Fruit fly (Drosophila melanogaster) whole organism, embryonic: Measurements from ENCODE around the gene CG7484.

Source experiments
- Adf1 ChIP-seq: fragments of 200-800 bp; sonication (Bioruptor generic); IDR thresholded peaks from 2 replicates; pipeline ENCODE4 v1.3.6; 2022; ENCODE audit warnings: missing biosample characterization, missing genetic modification characterization
- Antp ChIP-seq: fragments of 200-800 bp; sonication (Bioruptor generic); optimal IDR thresholded peaks from 3 replicates; lab custom pipeline; 2016; ENCODE audit warnings: missing biosample characterization, missing genetic modification characterization
- BtbVII ChIP-seq: fragments of 200-800 bp; sonication (Bioruptor generic); optimal IDR thresholded peaks from 3 replicates; lab custom pipeline; 2017; ENCODE audit warnings: missing biosample characterization, mild to moderate bottlenecking, missing genetic modification characterization
- CG10321 ChIP-seq: fragments of 200-800 bp; sonication (Bioruptor generic); IDR thresholded peaks from 2 replicates; pipeline ENCODE4 v1.3.6; 2022; ENCODE audit warnings: missing biosample characterization, missing genetic modification characterization
- CG11695 ChIP-seq: fragments of 200-800 bp; sonication (Bioruptor generic); IDR thresholded peaks from 3 replicates; pipeline ENCODE4 v1.3.6; 2022; ENCODE audit warnings: missing biosample characterization, missing genetic modification characterization
- CG14965 ChIP-seq: fragments of 200-800 bp; sonication (Bioruptor generic); optimal IDR thresholded peaks from 2 replicates; lab custom pipeline; 2016; ENCODE audit warnings: missing biosample characterization, missing genetic modification characterization, borderline replicate concordance
- CG15269 ChIP-seq: fragments of 200-800 bp; sonication (Bioruptor generic); optimal IDR thresholded peaks from 2 replicates; lab custom pipeline; 2018; ENCODE audit warnings: missing biosample characterization, mild to moderate bottlenecking, missing genetic modification characterization, moderate library complexity
- CG16813 ChIP-seq: fragments of 200-800 bp; sonication (Bioruptor generic); IDR thresholded peaks from 3 replicates; pipeline ENCODE4 v1.3.6; 2022; ENCODE audit warnings: missing biosample characterization, missing genetic modification characterization; ENCODE audit not compliant: partially characterized antibody
- CG16863 ChIP-seq: fragments of 200-800 bp; sonication (Bioruptor generic); optimal IDR thresholded peaks from 3 replicates; lab custom pipeline; 2016; ENCODE audit warnings: missing biosample characterization, missing genetic modification characterization
- CG17328 ChIP-seq: fragments of 200-800 bp; sonication (Bioruptor generic); IDR thresholded peaks from 2 replicates; pipeline ENCODE4 v1.3.6; 2022; ENCODE audit warnings: missing biosample characterization, missing genetic modification characterization
- CG17359 ChIP-seq: fragments of 200-800 bp; sonication (Bioruptor generic); optimal IDR thresholded peaks from 3 replicates; lab custom pipeline; 2018; ENCODE audit warnings: missing biosample characterization, mild to moderate bottlenecking, missing genetic modification characterization, moderate library complexity
- CG17829 ChIP-seq: fragments of 200-800 bp; optimal IDR thresholded peaks from 2 replicates; lab custom pipeline; 2019; ENCODE audit warnings: missing biosample characterization, mild to moderate bottlenecking, missing genetic modification characterization, moderate library complexity
- CG18764 ChIP-seq: fragments of 200-800 bp; sonication (Bioruptor generic); optimal IDR thresholded peaks from 3 replicates; lab custom pipeline; 2016; ENCODE audit warnings: missing biosample characterization, missing genetic modification characterization
- CG2120 ChIP-seq: fragments of 200-800 bp; sonication (Bioruptor generic); optimal IDR thresholded peaks from 3 replicates; lab custom pipeline; 2016; ENCODE audit warnings: missing biosample characterization, missing genetic modification characterization
- CG34224 ChIP-seq: fragments of 200-800 bp; sonication (Bioruptor generic); IDR thresholded peaks from 3 replicates; pipeline ENCODE4 v1.3.6; 2022; ENCODE audit warnings: missing biosample characterization, missing genetic modification characterization; ENCODE audit not compliant: partially characterized antibody
- CG3995 ChIP-seq: fragments of 200-800 bp; sonication (Bioruptor generic); optimal IDR thresholded peaks from 3 replicates; lab custom pipeline; 2016; ENCODE audit warnings: missing biosample characterization, missing genetic modification characterization
- CG4854 ChIP-seq: fragments of 200-800 bp; sonication (Bioruptor generic); optimal IDR thresholded peaks from 2 replicates; lab custom pipeline; 2016; ENCODE audit warnings: missing biosample characterization, missing genetic modification characterization, inconsistent platforms
- CG7839 ChIP-seq: fragments of 200-800 bp; sonication (Bioruptor generic); optimal IDR thresholded peaks from 3 replicates; lab custom pipeline; 2018; ENCODE audit warnings: missing biosample characterization, mild to moderate bottlenecking, missing genetic modification characterization, moderate library complexity
- CG9932 ChIP-seq: fragments of 200-800 bp; sonication (Bioruptor generic); IDR thresholded peaks from 2 replicates; pipeline ENCODE4 v1.3.6; 2022; ENCODE audit warnings: missing biosample characterization, missing genetic modification characterization
- CoRest ChIP-seq: fragments of 200-800 bp; sonication (Bioruptor generic); optimal IDR thresholded peaks from 3 replicates; lab custom pipeline; 2018; ENCODE audit warnings: missing biosample characterization, mild to moderate bottlenecking, missing genetic modification characterization, moderate library complexity
- Dll ChIP-seq: fragments of 200-800 bp; sonication (Bioruptor generic); IDR thresholded peaks from 4 replicates; pipeline ENCODE4 v1.3.6; 2022; ENCODE audit warnings: missing biosample characterization, missing genetic modification characterization; ENCODE audit not compliant: partially characterized antibody
- Dp ChIP-seq: fragments of 200-800 bp; sonication (Bioruptor generic); optimal IDR thresholded peaks from 2 replicates; lab custom pipeline; 2018; ENCODE audit warnings: missing biosample characterization, mild to moderate bottlenecking, missing genetic modification characterization, moderate library complexity
- MBD-R2 ChIP-seq: fragments of 200-800 bp; sonication (Bioruptor generic); IDR thresholded peaks from 2 replicates; pipeline ENCODE4 v1.3.6; 2022; ENCODE audit warnings: missing biosample characterization, missing genetic modification characterization
- MESR4 ChIP-seq: fragments of 200-800 bp; sonication (Bioruptor generic); optimal IDR thresholded peaks from 2 replicates; lab custom pipeline; 2018; ENCODE audit warnings: missing biosample characterization, mild to moderate bottlenecking, missing genetic modification characterization, moderate library complexity
- Mad ChIP-seq: fragments of 200-800 bp; sonication (Bioruptor generic); optimal IDR thresholded peaks from 2 replicates; lab custom pipeline; 2016; ENCODE audit warnings: missing biosample characterization, missing genetic modification characterization
- Myb ChIP-seq: fragments of 200-800 bp; sonication (Bioruptor generic); optimal IDR thresholded peaks from 2 replicates; lab custom pipeline; 2016; ENCODE audit warnings: missing biosample characterization, missing genetic modification characterization
- NFAT ChIP-seq: fragments of 200-800 bp; sonication (Bioruptor generic); IDR thresholded peaks from 2 replicates; pipeline ENCODE4 v1.3.6; 2022; ENCODE audit warnings: missing biosample characterization, missing genetic modification characterization
- Oli ChIP-seq: fragments of 200-800 bp; sonication (Bioruptor generic); optimal IDR thresholded peaks from 2 replicates; lab custom pipeline; 2018; ENCODE audit warnings: missing biosample characterization, mild to moderate bottlenecking, missing genetic modification characterization, moderate library complexity
- Sin3A ChIP-seq: fragments of >200 bp; optimal IDR thresholded peaks from 2 replicates; lab custom pipeline; 2018
- Spps ChIP-seq: fragments of 200-800 bp; sonication (Bioruptor generic); optimal IDR thresholded peaks from 2 replicates; lab custom pipeline; 2018; ENCODE audit warnings: missing biosample characterization, mild to moderate bottlenecking, missing genetic modification characterization
- ato ChIP-seq: fragments of 200-800 bp; sonication (Bioruptor generic); IDR thresholded peaks from 2 replicates; pipeline ENCODE4 v1.3.6; 2022; ENCODE audit warnings: missing biosample characterization, missing genetic modification characterization; ENCODE audit not compliant: partially characterized antibody
- br ChIP-seq: fragments of >200 bp; optimal IDR thresholded peaks from 2 replicates; lab custom pipeline; 2017
- chn ChIP-seq: fragments of 200-800 bp; sonication (Bioruptor generic); optimal IDR thresholded peaks from 2 replicates; lab custom pipeline; 2016; ENCODE audit warnings: missing biosample characterization, missing genetic modification characterization
- cwo ChIP-seq: fragments of 200-800 bp; sonication (Bioruptor generic); optimal IDR thresholded peaks from 3 replicates; lab custom pipeline; 2017; ENCODE audit warnings: missing biosample characterization, missing genetic modification characterization, mild to moderate bottlenecking, moderate library complexity, missing genetic modification reagents
- dysf ChIP-seq: fragments of 200-800 bp; sonication (Bioruptor generic); IDR thresholded peaks from 3 replicates; pipeline ENCODE4 v1.3.6; 2022; ENCODE audit warnings: missing biosample characterization, missing genetic modification characterization
- gcm ChIP-seq: fragments of 200-800 bp; sonication (Bioruptor generic); optimal IDR thresholded peaks from 2 replicates; lab custom pipeline; 2019; ENCODE audit warnings: missing biosample characterization, mild to moderate bottlenecking, missing genetic modification characterization, moderate library complexity
- gcm2 ChIP-seq: fragments of 200-800 bp; sonication (Bioruptor generic); optimal IDR thresholded peaks from 2 replicates; lab custom pipeline; 2016; ENCODE audit warnings: missing biosample characterization, missing genetic modification characterization
- gfzf ChIP-seq: fragments of 200-800 bp; sonication (Bioruptor generic); optimal IDR thresholded peaks from 2 replicates; lab custom pipeline; 2016; ENCODE audit warnings: missing biosample characterization, mild to moderate bottlenecking, missing genetic modification characterization, moderate library complexity
- gsb ChIP-seq: fragments of 200-800 bp; sonication (Bioruptor generic); IDR thresholded peaks from 2 replicates; pipeline ENCODE4 v1.3.6; 2022; ENCODE audit warnings: missing biosample characterization, missing genetic modification characterization
- insv ChIP-seq, 2 experiments: fragments of 200-800 bp; sonication (Bioruptor generic); optimal IDR thresholded peaks; 3 replicates each; lab custom pipeline; 2016 to 2018; ENCODE audit warnings: missing biosample characterization in 2 of 2, missing genetic modification characterization in 2 of 2
- inv ChIP-seq: fragments of 200-800 bp; sonication (Bioruptor generic); IDR thresholded peaks from 2 replicates; pipeline ENCODE4 v1.3.6; 2022; ENCODE audit warnings: missing biosample characterization, missing genetic modification characterization; ENCODE audit not compliant: partially characterized antibody
- jing ChIP-seq: fragments of 200-800 bp; sonication (Bioruptor generic); optimal IDR thresholded peaks from 2 replicates; lab custom pipeline; 2018; ENCODE audit warnings: missing biosample characterization, mild to moderate bottlenecking, missing genetic modification characterization
- lbe ChIP-seq: fragments of 200-800 bp; sonication (Bioruptor generic); optimal IDR thresholded peaks from 2 replicates; lab custom pipeline; 2016; ENCODE audit warnings: missing biosample characterization, mild to moderate bottlenecking, missing genetic modification characterization
- lola ChIP-seq, 3 experiments: fragments of >200 bp in 2 of 3; fragments of 200-800 bp in 1 of 3; sonication (Bioruptor generic) in 1 of 3; optimal IDR thresholded peaks; 2 replicates each; lab custom pipeline; 2017 to 2019; ENCODE audit warnings: missing biosample characterization in 3 of 3, missing genetic modification characterization in 3 of 3, mild to moderate bottlenecking in 1 of 3, moderate library complexity in 1 of 3
- mirr ChIP-seq: fragments of 200-800 bp; sonication (Bioruptor generic); optimal IDR thresholded peaks from 3 replicates; lab custom pipeline; 2018; ENCODE audit warnings: missing biosample characterization, mild to moderate bottlenecking, missing genetic modification characterization
- nmo ChIP-seq: fragments of 200-800 bp; sonication (Bioruptor generic); optimal IDR thresholded peaks from 2 replicates; lab custom pipeline; 2018; ENCODE audit warnings: missing biosample characterization, mild to moderate bottlenecking, missing genetic modification characterization, moderate library complexity
- oc ChIP-seq: fragments of 200-800 bp; sonication (Bioruptor generic); optimal IDR thresholded peaks from 2 replicates; lab custom pipeline; 2018; ENCODE audit warnings: missing biosample characterization, mild to moderate bottlenecking, missing genetic modification characterization, moderate library complexity
- peb ChIP-seq: fragments of 200-800 bp; sonication (Bioruptor generic); IDR thresholded peaks from 2 replicates; pipeline ENCODE4 v1.3.6; 2022; ENCODE audit warnings: missing biosample characterization, missing genetic modification characterization
- sim ChIP-seq: fragments of 200-800 bp; sonication (Bioruptor generic); IDR thresholded peaks from 2 replicates; pipeline ENCODE4 v1.3.6; 2022; ENCODE audit warnings: missing biosample characterization, missing genetic modification characterization
- wek ChIP-seq: fragments of 200-800 bp; sonication (Bioruptor generic); optimal IDR thresholded peaks from 3 replicates; lab custom pipeline; 2018; ENCODE audit warnings: missing biosample characterization, mild to moderate bottlenecking, missing genetic modification characterization, moderate library complexity
- yki ChIP-seq: fragments of >200 bp; optimal IDR thresholded peaks from 3 replicates; lab custom pipeline; 2018
- z ChIP-seq: fragments of 200-800 bp; sonication (Bioruptor generic); IDR thresholded peaks from 3 replicates; pipeline ENCODE4 v1.3.6; 2022; ENCODE audit warnings: missing biosample characterization, missing genetic modification characterization

The CG7484 gene

DNA sequence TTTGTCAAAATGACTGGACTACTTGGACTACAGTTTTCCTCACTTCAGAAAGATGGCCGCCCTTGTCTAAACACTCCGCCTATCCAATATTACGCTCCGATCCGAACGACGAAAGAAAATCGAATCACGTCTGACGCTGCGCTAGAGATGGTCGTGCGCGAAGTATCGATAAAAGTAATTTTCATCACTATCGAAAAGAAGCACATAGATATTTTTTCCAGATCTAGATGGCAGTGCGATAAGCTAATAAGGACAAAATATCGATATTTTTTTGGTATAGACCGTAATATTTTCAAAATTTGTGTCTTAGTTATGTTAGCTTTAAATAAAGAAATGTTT is 9.5 kb upstream of the CG7484 start, which contains the start of gene Pep (continued):
- no peak for TF ChIP-seq CG7839 (tag; lab: Kevin White, UChicago)
- no peak for TF ChIP-seq sim (GFP tag; lab: Robert Waterston, UW)
- TF ChIP-seq wek = peak; percentile 71
- peak; percentile 56 for TF ChIP-seq CG2120 (GFP tag; lab: Kevin White, UChicago)
- no peak for TF ChIP-seq CG10321 (GFP tag; lab: Robert Waterston, UW)
- TF ChIP-seq dysf = no peak
- no peak for TF ChIP-seq z (GFP tag; lab: Robert Waterston, UW)
- TF ChIP-seq Spps (tag; lab: Kevin White, UChicago) = no peak
- peak; percentile 99 for TF ChIP-seq CG34224 (GFP tag; lab: Robert Waterston, UW)
- peak; percentile 99 for TF ChIP-seq inv (GFP tag; lab: Robert Waterston, UW)
- TF ChIP-seq CG17829 (tag; lab: Kevin White, UChicago) = peak; percentile 63
- TF ChIP-seq CG17328 = 0 out of 2 replicates have a peak, but pooled peaks have one; percentile 39
- TF ChIP-seq gfzf (GFP tag; lab: Kevin White, UChicago) = peak; percentile 46
- TF ChIP-seq oc = peak; percentile 49
- TF ChIP-seq NFAT (GFP tag; lab: Robert Waterston, UW) = no peak
- no peak for TF ChIP-seq peb (GFP tag; lab: Robert Waterston, UW)
- TF ChIP-seq gcm2 (GFP tag; lab: Kevin White, UChicago) = peak; percentile 27
- no peak for TF ChIP-seq CG14965 (GFP tag; lab: Kevin White, UChicago)
- peak; percentile 93 for TF ChIP-seq MESR4
- no peak for TF ChIP-seq br (lab: Kevin White, UChicago)
- no peak for TF ChIP-seq Oli
- TF ChIP-seq CG11695 = 0 out of 3 replicates have a peak, but pooled peaks have one; percentile 4
- peak; percentile 81 for TF ChIP-seq Myb (GFP tag; lab: Kevin White, UChicago)
- TF ChIP-seq gcm (GFP tag; lab: Kevin White, UChicago) = peak; percentile 10
- no peak for TF ChIP-seq CG4854 (GFP tag; lab: Kevin White, UChicago)
- no peak; the same call in 1 of the 2 replicates for TF ChIP-seq CG9932 (GFP tag; lab: Robert Waterston, UW)
- peak in 1 of 2 experiments; percentile 31 for TF ChIP-seq insv (GFP tag; optimal IDR thresholded peaks at IDR 0.05; lab: Kevin White, UChicago)
- TF ChIP-seq CG15269 (tag; lab: Kevin White, UChicago) = no peak
- no peak for TF ChIP-seq gsb (GFP tag; lab: Robert Waterston, UW)
- TF ChIP-seq MBD-R2 (GFP tag; lab: Robert Waterston, UW) = peak; percentile 56
- peak; percentile 72 for TF ChIP-seq Dp (GFP tag; lab: Kevin White, UChicago)
- no peak for TF ChIP-seq jing (GFP tag; lab: Kevin White, UChicago)
- peak; percentile 38 for TF ChIP-seq lbe
- TF ChIP-seq Mad (GFP tag; lab: Kevin White, UChicago) = peak; percentile 34
- TF ChIP-seq chn = peak; percentile 25
- peak; percentile 3 for TF ChIP-seq Sin3A
- TF ChIP-seq yki = no peak
- peak; percentile 62 for TF ChIP-seq nmo (GFP tag; lab: Kevin White, UChicago)
- peak; percentile 13 for TF ChIP-seq CG17359
- TF ChIP-seq lola (GFP tag; optimal IDR thresholded peaks at IDR 0.05; lab: Kevin White, UChicago) = no peak
- peak; percentile 98 for TF ChIP-seq CG3995 (GFP tag; lab: Kevin White, UChicago)
- peak; percentile 98 for TF ChIP-seq ato (GFP tag; lab: Robert Waterston, UW)
- peak; percentile 20 for TF ChIP-seq mirr (GFP tag; lab: Kevin White, UChicago)
- TF ChIP-seq Adf1 (GFP tag; lab: Robert Waterston, UW) = peak; percentile 25; the same call in 1 of the 2 replicates
- peak; percentile 99 for TF ChIP-seq CG16813 (GFP tag; lab: Robert Waterston, UW)
- TF ChIP-seq Antp (GFP tag; lab: Kevin White, UChicago) = peak; percentile 34
- TF ChIP-seq CG16863 (GFP tag; lab: Kevin White, UChicago) = no peak
- no peak for TF ChIP-seq CG18764
- peak; percentile 53 for TF ChIP-seq CoRest (tag; lab: Kevin White, UChicago)
- TF ChIP-seq BtbVII (GFP tag; lab: Kevin White, UChicago) = peak; percentile 59
- TF ChIP-seq cwo (GFP tag; lab: Kevin White, UChicago) = no peak
- TF ChIP-seq Dll (GFP tag; lab: Robert Waterston, UW) = peak; percentile 97
